Worm (Caenorhabditis elegans) whole organism, L1 larva: ENCODE data around the gene Y49A10A.2.
A peak's percentile ranks its signal among the peaks of the same experiment; 100 is the strongest.

Source experiments
- C04F5.9 ChIP-seq: sonication (generic microtip); optimal IDR thresholded peaks from 2 replicates; lab custom pipeline; 2016; ENCODE audit warnings: missing genetic modification characterization, missing compliant biosample characterization
- C16A3.4 ChIP-seq: fragments of 150-350 bp; optimal IDR thresholded peaks from 2 replicates; lab custom pipeline; 2014; ENCODE audit warnings: missing biosample characterization, missing genetic modification characterization
- F16B12.6 ChIP-seq: fragments of 150-350 bp; optimal IDR thresholded peaks from 2 replicates; lab custom pipeline; 2014; ENCODE audit warnings: missing biosample characterization, missing genetic modification characterization
- aha-1 ChIP-seq: fragments of 150-350 bp; optimal IDR thresholded peaks from 2 replicates; lab custom pipeline; 2014; ENCODE audit warnings: missing biosample characterization, missing genetic modification characterization
- blmp-1 ChIP-seq: fragments of 150-350 bp; optimal IDR thresholded peaks from 2 replicates; lab custom pipeline; 2014; ENCODE audit warnings: missing biosample characterization, missing genetic modification characterization
- ceh-63 ChIP-seq: fragments of 200-800 bp; sonication (Bioruptor generic); optimal IDR thresholded peaks from 2 replicates; lab custom pipeline; 2018; ENCODE audit warnings: mild to moderate bottlenecking, missing genetic modification characterization, missing compliant biosample characterization
- ceh-8 ChIP-seq: fragments of 200-800 bp; sonication (Bioruptor generic); optimal IDR thresholded peaks from 2 replicates; lab custom pipeline; 2018; ENCODE audit warnings: mild to moderate bottlenecking, missing genetic modification characterization, moderate library complexity, missing compliant biosample characterization
- ceh-82 ChIP-seq, 3 experiments: fragments of 150-350 bp in 1 of 3; sonication (generic microtip) in 2 of 3; optimal IDR thresholded peaks; 2 replicates each; lab custom pipeline; 2014 to 2017; ENCODE audit warnings: missing biosample characterization in 3 of 3, missing genetic modification characterization in 3 of 3
- ces-1 ChIP-seq: fragments of 150-350 bp; optimal IDR thresholded peaks from 2 replicates; lab custom pipeline; 2014; ENCODE audit warnings: missing biosample characterization, missing genetic modification reagents, missing genetic modification characterization
- efl-1 ChIP-seq, 4 experiments: fragments of 150-350 bp; optimal IDR thresholded peaks in 3 of 4; peaks in 1 of 4; 1 replicate in 1 of 4; 2 replicates in 3 of 4; lab custom pipeline; 2014; ENCODE audit warnings: missing biosample characterization in 2 of 4, missing genetic modification characterization in 2 of 4, missing genetic modification reagents in 2 of 4
- efl-3 ChIP-seq: fragments of 200-800 bp; sonication (Bioruptor generic); optimal IDR thresholded peaks from 2 replicates; lab custom pipeline; 2018; ENCODE audit warnings: mild to moderate bottlenecking, missing genetic modification characterization, missing compliant biosample characterization
- egl-13 ChIP-seq: sonication (generic microtip); optimal IDR thresholded peaks from 2 replicates; lab custom pipeline; 2016; ENCODE audit warnings: missing genotype, missing genetic modification reagents, missing genetic modification characterization, missing compliant biosample characterization
- elt-2 ChIP-seq: sonication (generic microtip); optimal IDR thresholded peaks from 2 replicates; lab custom pipeline; 2016; ENCODE audit warnings: missing genetic modification characterization, mild to moderate bottlenecking, inconsistent platforms, missing compliant biosample characterization, missing genetic modification reagents
- fkh-4 ChIP-seq: sonication (generic microtip); optimal IDR thresholded peaks from 2 replicates; lab custom pipeline; 2016; ENCODE audit warnings: missing compliant biosample characterization, missing genetic modification characterization, borderline replicate concordance
- fkh-8 ChIP-seq: sonication (generic microtip); optimal IDR thresholded peaks from 2 replicates; lab custom pipeline; 2016; ENCODE audit warnings: mild to moderate bottlenecking, missing genetic modification characterization, missing compliant biosample characterization
- fos-1 ChIP-seq: fragments of 150-350 bp; optimal IDR thresholded peaks from 2 replicates; lab custom pipeline; 2014; ENCODE audit warnings: missing biosample characterization, missing genetic modification characterization
- grh-1 ChIP-seq: fragments of 200-800 bp; sonication (Bioruptor generic); IDR thresholded peaks from 2 replicates; pipeline ENCODE4 v1.3.6; 2022; ENCODE audit warnings: missing genetic modification reagents, missing genetic modification characterization, missing compliant biosample characterization
- hlh-17 ChIP-seq: fragments of 200-800 bp; sonication (Bioruptor generic); optimal IDR thresholded peaks from 2 replicates; lab custom pipeline; 2018; ENCODE audit warnings: missing genetic modification characterization, mild to moderate bottlenecking, missing compliant biosample characterization, moderate library complexity, borderline replicate concordance
- lin-14 ChIP-seq: fragments of 200-800 bp; sonication (Bioruptor generic); optimal IDR thresholded peaks from 2 replicates; lab custom pipeline; 2018; ENCODE audit warnings: mild to moderate bottlenecking, missing genetic modification characterization, moderate library complexity, missing compliant biosample characterization
- lin-39 ChIP-seq: fragments of 150-350 bp; optimal IDR thresholded peaks from 2 replicates; lab custom pipeline; 2014; ENCODE audit warnings: missing biosample characterization, missing genetic modification reagents, missing genetic modification characterization
- lir-3 ChIP-seq: sonication (generic microtip); optimal IDR thresholded peaks from 2 replicates; lab custom pipeline; 2016; ENCODE audit warnings: mild to moderate bottlenecking, missing genetic modification characterization, moderate library complexity, missing compliant biosample characterization; ENCODE audit not compliant: poor library complexity
- mdl-1 ChIP-seq, 2 experiments: fragments of 150-350 bp; optimal IDR thresholded peaks; 2 replicates each; lab custom pipeline; 2014 to 2017; ENCODE audit warnings: missing biosample characterization in 2 of 2, missing genetic modification characterization in 2 of 2, inconsistent platforms in 1 of 2
- mep-1 ChIP-seq: fragments of 150-350 bp; optimal IDR thresholded peaks from 2 replicates; lab custom pipeline; 2014; ENCODE audit warnings: missing biosample characterization, missing genetic modification characterization
- nhr-19 ChIP-seq: fragments of 200-800 bp; sonication (Bioruptor generic); conservative IDR thresholded peaks from 2 replicates; pipeline ENCODE4 v1.3.6; 2022; ENCODE audit warnings: missing genetic modification characterization, missing compliant biosample characterization
- nhr-237 ChIP-seq: fragments of 150-350 bp; optimal IDR thresholded peaks from 2 replicates; lab custom pipeline; 2014; ENCODE audit warnings: missing biosample characterization, missing genetic modification characterization
- nhr-28 ChIP-seq: fragments of 150-350 bp; optimal IDR thresholded peaks from 2 replicates; lab custom pipeline; 2014; ENCODE audit warnings: missing biosample characterization, missing genetic modification characterization
- nhr-71 ChIP-seq: sonication (generic microtip); optimal IDR thresholded peaks from 2 replicates; lab custom pipeline; 2016; ENCODE audit warnings: mild to moderate bottlenecking, missing genetic modification characterization, moderate library complexity, missing compliant biosample characterization
- nhr-76 ChIP-seq: sonication (generic microtip); optimal IDR thresholded peaks from 2 replicates; lab custom pipeline; 2017; ENCODE audit warnings: missing biosample characterization, missing genetic modification characterization
- nhr-77 ChIP-seq: fragments of 150-350 bp; optimal IDR thresholded peaks from 2 replicates; lab custom pipeline; 2014; ENCODE audit warnings: missing biosample characterization, missing genetic modification characterization
- nhr-85 ChIP-seq: sonication (generic microtip); peaks from one replicate; lab custom pipeline; 2016; ENCODE audit warnings: missing genetic modification characterization, inconsistent platforms, missing compliant biosample characterization
- nhr-90 ChIP-seq: sonication (generic microtip); optimal IDR thresholded peaks from 2 replicates; lab custom pipeline; 2016; ENCODE audit warnings: mild to moderate bottlenecking, missing genetic modification characterization, missing compliant biosample characterization; ENCODE audit not compliant: poor library complexity
- pag-3 ChIP-seq: sonication (generic microtip); optimal IDR thresholded peaks from 2 replicates; lab custom pipeline; 2017; ENCODE audit warnings: missing genetic modification characterization, mild to moderate bottlenecking, missing compliant biosample characterization, antibody characterized with exemption, borderline replicate concordance; ENCODE audit not compliant: insufficient read depth
- pqm-1 ChIP-seq: sonication (generic microtip); optimal IDR thresholded peaks from 3 replicates; lab custom pipeline; 2017; ENCODE audit warnings: missing biosample characterization, missing genetic modification characterization
- rnt-1 ChIP-seq: sonication (generic microtip); optimal IDR thresholded peaks from 2 replicates; lab custom pipeline; 2016; ENCODE audit warnings: mild to moderate bottlenecking, missing genetic modification characterization, moderate library complexity, missing compliant biosample characterization
- skn-1 ChIP-seq: fragments of 150-350 bp; optimal IDR thresholded peaks from 2 replicates; lab custom pipeline; 2014; ENCODE audit warnings: missing biosample characterization, missing genetic modification characterization
- snpc-4 ChIP-seq: fragments of 150-350 bp; optimal IDR thresholded peaks from 2 replicates; lab custom pipeline; 2014; ENCODE audit warnings: missing biosample characterization, missing genetic modification characterization
- sox-4 ChIP-seq: sonication (generic microtip); optimal IDR thresholded peaks from 2 replicates; lab custom pipeline; 2016; ENCODE audit warnings: missing genetic modification characterization, missing compliant biosample characterization
- sptf-1 ChIP-seq: fragments of 150-350 bp; optimal IDR thresholded peaks from 2 replicates; lab custom pipeline; 2014; ENCODE audit warnings: missing biosample characterization, missing genetic modification characterization
- sup-37 ChIP-seq: fragments of 200-800 bp; sonication (Bioruptor generic); optimal IDR thresholded peaks from 2 replicates; lab custom pipeline; 2018; ENCODE audit warnings: mild to moderate bottlenecking, missing genetic modification characterization, missing compliant biosample characterization
- swsn-7 ChIP-seq: sonication (generic microtip); optimal IDR thresholded peaks from 2 replicates; lab custom pipeline; 2016; ENCODE audit warnings: missing genetic modification characterization, missing compliant biosample characterization
- tlp-1 ChIP-seq: fragments of 150-350 bp; optimal IDR thresholded peaks from 2 replicates; lab custom pipeline; 2014; ENCODE audit warnings: missing biosample characterization, missing genetic modification characterization
- unc-30 ChIP-seq: sonication (generic microtip); optimal IDR thresholded peaks from 2 replicates; lab custom pipeline; 2017; ENCODE audit warnings: missing biosample characterization, missing genetic modification characterization
- unc-86 ChIP-seq: sonication (generic microtip); optimal IDR thresholded peaks from 2 replicates; lab custom pipeline; 2016; ENCODE audit warnings: missing genetic modification characterization, missing compliant biosample characterization
- vab-15 ChIP-seq: sonication (generic microtip); optimal IDR thresholded peaks from 2 replicates; lab custom pipeline; 2017; ENCODE audit warnings: missing genotype, mild to moderate bottlenecking, missing genetic modification characterization, missing compliant biosample characterization
- zag-1 ChIP-seq: fragments of 150-350 bp; optimal IDR thresholded peaks from 2 replicates; lab custom pipeline; 2014; ENCODE audit warnings: missing biosample characterization, missing genetic modification characterization

Gene Y49A10A.2

ce11 chrX:10419743-10420142 lies 47.3 kb upstream of the Y49A10A.2 start, which contains the start of gene cdk-11.2 (continued):
- TF ChIP-seq vab-15 (tag; lab: Kevin White, UChicago) (no peak), lir-3 (tag; lab: Kevin White, UChicago) (peak; percentile 15), hlh-17 (GFP tag; lab: Kevin White, UChicago) (no peak), pag-3 (tag; lab: Kevin White, UChicago) (no peak), egl-13 (tag; lab: Kevin White, UChicago) (no peak)

ce11 chrX:10412425-10412824 lies 40.0 kb upstream of the Y49A10A.2 start, which contains the start of gene acr-8:
Gene acr-8, plus strand, starts transcription at chrX:10412725.
- TF ChIP-seq nhr-77 (tag; lab: Kevin White, UChicago) (no peak), hlh-17 (GFP tag; lab: Kevin White, UChicago) (no peak), ces-1 (GFP tag; lab: Kevin White, UChicago) (no peak), nhr-85 (tag; lab: Kevin White, UChicago) (peak; percentile 13)
- TF ChIP-seq, all 84 proteins: peak for 1

- TF ChIP-seq sptf-1 (tag; lab: Kevin White, UChicago), result no peak
- peak; percentile 64 for TF ChIP-seq rnt-1 (tag; lab: Kevin White, UChicago)
- no peak for TF ChIP-seq unc-30 (tag; lab: Kevin White, UChicago)
- TF ChIP-seq blmp-1 (tag; lab: Kevin White, UChicago), result no peak
- TF ChIP-seq zag-1 (tag; lab: Kevin White, UChicago), result no peak
- TF ChIP-seq nhr-28, result no peak
- TF ChIP-seq elt-2, result no peak
- TF ChIP-seq ceh-63 (GFP tag; lab: Kevin White, UChicago), result no peak
- TF ChIP-seq nhr-71 (tag; lab: Kevin White, UChicago), result peak; percentile 56
- no peak for TF ChIP-seq egl-13 (tag; lab: Kevin White, UChicago)
- TF ChIP-seq tlp-1, result no peak
- no peak for TF ChIP-seq sup-37 (GFP tag; lab: Kevin White, UChicago)
- no peak for TF ChIP-seq C16A3.4 (tag; lab: Kevin White, UChicago)
- TF ChIP-seq lin-39 (tag; lab: Kevin White, UChicago), result peak; percentile 37
- no peak for TF ChIP-seq vab-15 (tag; lab: Kevin White, UChicago)
- TF ChIP-seq F16B12.6 (tag; lab: Kevin White, UChicago), result no peak
- TF ChIP-seq nhr-19, result peak; percentile 7; the same call in 1 of the 2 replicates
- TF ChIP-seq skn-1 (tag; lab: Kevin White, UChicago), result no peak
- TF ChIP-seq lir-3 (tag; lab: Kevin White, UChicago), result no peak
- TF ChIP-seq swsn-7, result no peak
- TF ChIP-seq lin-14 (GFP tag; lab: Kevin White, UChicago), result peak; percentile 74
- TF ChIP-seq snpc-4, result no peak
- no peak for TF ChIP-seq C04F5.9
- no peak for TF ChIP-seq grh-1 (GFP tag; lab: Robert Waterston, UW)
Observed at ce11 chrX:10410539-10410938, 38.1 kb upstream of the Y49A10A.2 start.

DNA sequence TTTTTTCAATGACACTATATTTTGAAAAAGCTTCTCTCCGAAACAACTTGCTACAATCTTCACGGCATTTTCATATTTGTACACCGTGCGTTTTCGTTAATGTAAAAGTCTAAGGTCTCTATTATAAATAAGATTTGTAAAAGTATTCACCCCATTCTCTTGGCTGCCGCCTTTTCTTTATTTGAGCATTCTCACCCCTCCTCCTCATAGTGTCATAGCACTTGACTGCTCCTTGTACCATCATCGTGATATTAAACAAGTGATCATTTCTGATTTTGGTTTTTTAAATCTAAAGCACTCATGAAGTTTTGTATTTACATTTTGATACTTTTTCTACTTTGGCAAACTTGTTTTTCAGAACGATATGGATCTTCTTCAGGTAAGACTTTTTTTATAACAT lies 34.4 kb upstream of the Y49A10A.2 start, which contains the start of gene ZC504.1:
Gene ZC504.1, plus strand, starts transcription at position 301 of the 400 bp plus-strand sequence.
- TF ChIP-seq fos-1 (tag; lab: Kevin White, UChicago) (no peak), efl-1 (optimal IDR thresholded peaks at IDR 0.05; lab: Kevin White, UChicago) (no peak), efl-1 (GFP tag; optimal IDR thresholded peaks at IDR 0.05 in 1 of 2; lab: Kevin White, UChicago) (peak in 1 of 2 experiments; percentile 51)
- TF ChIP-seq, all 84 proteins: peak for 1

DNA sequence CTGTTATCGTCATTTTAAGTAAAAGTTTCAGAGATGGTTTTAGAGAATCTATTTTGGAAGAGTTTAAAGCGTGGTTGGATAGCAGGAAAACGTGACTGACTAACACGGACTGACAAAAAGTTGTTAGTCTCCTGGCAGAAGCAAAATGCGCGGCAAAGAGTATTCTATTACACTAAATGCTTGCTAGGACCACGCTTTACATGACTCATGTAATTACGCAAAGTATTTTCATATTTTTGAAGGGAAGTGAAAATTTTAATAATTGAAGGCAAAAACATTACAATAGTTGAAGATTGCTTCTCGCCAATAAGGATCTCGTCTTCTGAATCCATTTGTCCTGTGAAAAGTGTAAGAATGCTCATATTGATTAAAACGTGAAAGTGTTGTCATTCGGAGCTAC lies 33.7 kb upstream of the Y49A10A.2 start, which contains the start of gene gur-3:
Gene gur-3, minus strand, starts transcription at position 101 of the 400 bp plus-strand sequence.
- TF ChIP-seq ceh-8 (GFP tag; lab: Kevin White, UChicago) (no peak), mdl-1 (tag; optimal IDR thresholded peaks at IDR 0.05; lab: Kevin White, UChicago) (no peak), nhr-237 (tag; lab: Kevin White, UChicago) (no peak), nhr-90 (tag; lab: Kevin White, UChicago) (no peak), mep-1 (tag; lab: Kevin White, UChicago) (no peak), ceh-82 (tag; optimal IDR thresholded peaks at IDR 0.05; lab: Kevin White, UChicago) (no peak), C16A3.4 (tag; lab: Kevin White, UChicago) (no peak), egl-13 (tag; lab: Kevin White, UChicago) (no peak), pqm-1 (tag; lab: Kevin White, UChicago) (no peak), unc-86 (no peak), fkh-4 (tag; lab: Kevin White, UChicago) (no peak), sox-4 (tag; lab: Kevin White, UChicago) (no peak), nhr-76 (no peak), fkh-8 (tag; lab: Kevin White, UChicago) (no peak), aha-1 (tag; lab: Kevin White, UChicago) (no peak), efl-3 (GFP tag; lab: Kevin White, UChicago) (no peak)
